Worm (Caenorhabditis elegans) whole organism, L4/young adult: ENCODE data around the gene H38K22.9.

Experiments used
- W03F9.2 ChIP-seq: fragments of 150-350 bp; optimal IDR thresholded peaks from 2 replicates; lab custom pipeline; 2014; ENCODE audit warnings: missing biosample characterization, missing genetic modification characterization
- dao-5 ChIP-seq: sonication (generic microtip); optimal IDR thresholded peaks from 2 replicates; lab custom pipeline; 2016; ENCODE audit warnings: missing genotype, missing genetic modification characterization, moderate library complexity, missing compliant biosample characterization
- him-1 ChIP-seq: sonication (generic microtip); optimal IDR thresholded peaks from 2 replicates; lab custom pipeline; 2016; ENCODE audit warnings: missing genotype, missing genetic modification reagents, missing genetic modification characterization, missing compliant biosample characterization

DNA sequence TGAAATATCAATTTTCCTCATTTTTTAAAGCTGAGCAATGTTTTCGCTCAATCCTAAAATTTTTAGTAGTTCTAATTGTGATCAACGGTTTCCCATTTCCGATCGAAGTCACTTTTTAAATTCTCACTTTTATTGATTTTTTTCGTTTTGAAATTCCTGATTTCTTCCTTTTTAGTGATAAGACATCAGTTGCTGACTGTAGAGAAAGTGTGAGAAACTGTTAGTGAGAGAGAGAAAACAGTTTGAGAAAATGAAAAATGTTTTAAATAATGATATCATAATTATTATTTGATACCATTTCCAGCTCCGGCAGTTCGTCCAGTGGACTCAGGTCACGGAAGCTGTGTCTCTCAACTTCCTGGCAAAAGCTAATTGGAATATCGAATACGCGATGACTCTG, 9.5 kb upstream of the H38K22.9 start:
- TF ChIP-seq him-1 (tag; lab: Kevin White, UChicago) (no peak), dao-5 (tag; lab: Kevin White, UChicago) (no peak), W03F9.2 (tag; lab: Kevin White, UChicago) (no peak)
